Fruit fly (Drosophila melanogaster) whole organism, wandering third instar larva: ENCODE data around the gene pav.

Source experiments
- CG32264 ChIP-seq: fragments of 200-800 bp; sonication (Bioruptor generic); optimal IDR thresholded peaks from 2 replicates; lab custom pipeline; 2016; ENCODE audit warnings: missing biosample characterization, missing genetic modification characterization
- CG9705 ChIP-seq: fragments of 200-800 bp; sonication (Bioruptor generic); optimal IDR thresholded peaks from 2 replicates; lab custom pipeline; 2018; ENCODE audit warnings: missing biosample characterization, mild to moderate bottlenecking, missing genetic modification characterization
- Dfd ChIP-seq: fragments of >200 bp; optimal IDR thresholded peaks from 2 replicates; lab custom pipeline; 2017; ENCODE audit warnings: missing biosample characterization, missing genetic modification characterization
- Dif ChIP-seq: fragments of 200-275, 200-300 bp; sonication (Bioruptor generic); optimal IDR thresholded peaks from 2 replicates; lab custom pipeline; 2018; ENCODE audit warnings: missing biosample characterization, missing genetic modification characterization; ENCODE audit not compliant: partially characterized antibody
- Hr78 ChIP-seq: fragments of >200 bp; optimal IDR thresholded peaks from 2 replicates; lab custom pipeline; 2017; ENCODE audit warnings: missing biosample characterization, missing genetic modification characterization
- Myc ChIP-seq: fragments of >200 bp; optimal IDR thresholded peaks from 2 replicates; lab custom pipeline; 2017
- N ChIP-seq: fragments of >200 bp; optimal IDR thresholded peaks from 2 replicates; lab custom pipeline; 2018; ENCODE audit warnings: missing biosample characterization, missing external identifiers, missing genetic modification characterization
- OdsH ChIP-seq: fragments of 200-800 bp; sonication (Bioruptor generic); optimal IDR thresholded peaks from 2 replicates; lab custom pipeline; 2016; ENCODE audit warnings: missing biosample characterization, mild to moderate bottlenecking, missing genetic modification characterization
- h ChIP-seq: fragments of 200-800 bp; sonication (Bioruptor generic); optimal IDR thresholded peaks from 3 replicates; lab custom pipeline; 2016; ENCODE audit warnings: missing biosample characterization, mild to moderate bottlenecking, missing genetic modification characterization
- woc ChIP-seq: sonication (Bioruptor generic); optimal IDR thresholded peaks from 2 replicates; lab custom pipeline; 2016; ENCODE audit warnings: missing biosample characterization, mild to moderate bottlenecking, missing genetic modification characterization

DNA sequence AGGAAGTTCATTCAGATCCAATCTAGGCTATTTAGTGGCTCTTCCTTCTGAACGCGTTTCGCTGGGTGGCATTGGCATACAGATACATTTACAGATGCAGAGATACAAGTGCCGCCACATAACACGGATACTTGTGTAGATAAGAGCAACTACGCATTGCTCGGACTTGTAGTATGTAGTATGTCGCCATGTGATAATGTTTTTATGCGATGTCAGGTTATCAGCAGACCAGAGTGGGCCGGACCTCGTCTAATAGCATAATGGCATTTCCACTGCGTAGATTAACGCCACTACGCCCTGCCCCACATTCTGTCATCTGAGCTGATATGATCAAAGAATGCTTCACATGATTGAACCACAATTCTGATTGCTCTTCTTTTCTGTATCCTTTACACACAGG is 20.7 kb upstream of the pav start:
- TF ChIP-seq Hr78: no peak
- no peak for TF ChIP-seq CG9705 (GFP tag; lab: Kevin White, UChicago)
- TF ChIP-seq N (GFP tag; lab: Kevin White, UChicago): no peak
- TF ChIP-seq Myc (lab: Kevin White, UChicago): no peak
- no peak for TF ChIP-seq h (GFP tag; lab: Kevin White, UChicago)
- no peak for TF ChIP-seq OdsH (GFP tag; lab: Kevin White, UChicago)
- TF ChIP-seq Dfd (GFP tag; lab: Kevin White, UChicago): no peak
- no peak for TF ChIP-seq CG32264
- no peak for TF ChIP-seq woc
- TF ChIP-seq Dif (GFP tag; lab: Kevin White, UChicago): no peak
